Fruit fly (Drosophila melanogaster): ENCODE data around the gene CG7488.
A peak's percentile ranks its signal among the peaks of the same experiment; 100 is the strongest.

The CG7488 gene

dm6 chr3R:13015811-13016766 is 20.7 kb downstream of the CG7488 start (continued):
- no peak for TF ChIP-seq MTF-1 (GFP tag; optimal IDR thresholded peaks at IDR 0.05; ENCODE audit: borderline replicate concordance)
- TF ChIP-seq CG2116 (GFP tag; optimal IDR thresholded peaks at IDR 0.05), result no peak
- TF ChIP-seq Sox102F (GFP tag; optimal IDR thresholded peaks at IDR 0.05), result no peak
- TF ChIP-seq CG15601 (tag; optimal IDR thresholded peaks at IDR 0.05), result no peak
- peak; percentile 25 for TF ChIP-seq CG7556 (GFP tag; optimal IDR thresholded peaks at IDR 0.05)
- TF ChIP-seq Kr (GFP tag; optimal IDR thresholded peaks at IDR 0.05), result no peak
- TF ChIP-seq sc (optimal IDR thresholded peaks at IDR 0.05), result no peak
- TF ChIP-seq sc (GFP tag; optimal IDR thresholded peaks at IDR 0.05), result no peak
- TF ChIP-seq CG17186 (GFP tag; optimal IDR thresholded peaks at IDR 0.05), result no peak
- TF ChIP-seq MESR4 (GFP tag; optimal IDR thresholded peaks at IDR 0.05), result no peak
- no peak for TF ChIP-seq mld (GFP tag; IDR thresholded peaks at IDR 0.05; ENCODE audit: partially characterized antibody)
- no peak for TF ChIP-seq unc-4 (GFP tag; IDR thresholded peaks at IDR 0.05; ENCODE audit: partially characterized antibody)
- TF ChIP-seq ssp (GFP tag; IDR thresholded peaks at IDR 0.05), result no peak
- TF ChIP-seq CG6254 (GFP tag; optimal IDR thresholded peaks at IDR 0.05), result no peak
- no peak for TF ChIP-seq Myb (GFP tag; optimal IDR thresholded peaks at IDR 0.05)
- TF ChIP-seq CG17385 (GFP tag; optimal IDR thresholded peaks at IDR 0.05), result peak; percentile 1
- TF ChIP-seq CG7839 (tag; optimal IDR thresholded peaks at IDR 0.05), result no peak
- no peak for TF ChIP-seq Atf6 (GFP tag; IDR thresholded peaks at IDR 0.05)
- TF ChIP-seq az2 (GFP tag; optimal IDR thresholded peaks at IDR 0.05), result no peak
- no peak for TF ChIP-seq Trl (optimal IDR thresholded peaks at IDR 0.05)
- TF ChIP-seq Trl (GFP tag; optimal IDR thresholded peaks at IDR 0.05), result peak; percentile 12
- no peak for TF ChIP-seq CG13424 (tag; optimal IDR thresholded peaks at IDR 0.05)
- no peak for TF ChIP-seq CG8944 (GFP tag; optimal IDR thresholded peaks at IDR 0.05)
- no peak for TF ChIP-seq CG10274 (GFP tag; optimal IDR thresholded peaks at IDR 0.05)
- TF ChIP-seq ttk (GFP tag; IDR thresholded peaks at IDR 0.05), result no peak
- TF ChIP-seq pan (optimal IDR thresholded peaks at IDR 0.05), result no peak
- peak in 1 of 2 experiments; percentile 4 for TF ChIP-seq pan (GFP tag; optimal IDR thresholded peaks at IDR 0.05 in 1 of 2, IDR thresholded peaks at IDR 0.05 in 1 of 2)
- peak; percentile 57 for TF ChIP-seq lbe (GFP tag; optimal IDR thresholded peaks at IDR 0.05)
- no peak for TF ChIP-seq Lhr (GFP tag; optimal IDR thresholded peaks at IDR 0.05)
- TF ChIP-seq BEAF-32 (GFP tag; optimal IDR thresholded peaks at IDR 0.05), result no peak
- no peak for TF ChIP-seq Jarid2 (GFP tag; optimal IDR thresholded peaks at IDR 0.05)
- no peak for TF ChIP-seq pnt (GFP tag; optimal IDR thresholded peaks at IDR 0.05)
- TF ChIP-seq CG6854 (GFP tag; optimal IDR thresholded peaks at IDR 0.05), result no peak
- no peak for TF ChIP-seq CG12219 (GFP tag; optimal IDR thresholded peaks at IDR 0.05)
- no peak for TF ChIP-seq CG15696 (tag; optimal IDR thresholded peaks at IDR 0.05)
- no peak for TF ChIP-seq Max (GFP tag; optimal IDR thresholded peaks at IDR 0.05)
- no peak for TF ChIP-seq Mad (GFP tag; optimal IDR thresholded peaks at IDR 0.05)
- TF ChIP-seq CG30020 (tag; optimal IDR thresholded peaks at IDR 0.05), result no peak
- TF ChIP-seq CG6765 (GFP tag; optimal IDR thresholded peaks at IDR 0.05), result no peak
- peak; percentile 30 for TF ChIP-seq Tbp (GFP tag; optimal IDR thresholded peaks at IDR 0.05)
- TF ChIP-seq CG12155 (GFP tag; optimal IDR thresholded peaks at IDR 0.05), result peak; percentile 7
- TF ChIP-seq ab (GFP tag; optimal IDR thresholded peaks at IDR 0.05), result no peak
- no peak for TF ChIP-seq CG8388 (GFP tag; optimal IDR thresholded peaks at IDR 0.05)
- TF ChIP-seq CG3407 (GFP tag; optimal IDR thresholded peaks at IDR 0.05), result no peak
- no peak for TF ChIP-seq yki (optimal IDR thresholded peaks at IDR 0.05)
- peak; percentile 91 for TF ChIP-seq Sry-β (GFP tag; optimal IDR thresholded peaks at IDR 0.05)
- TF ChIP-seq Hsf (GFP tag; optimal IDR thresholded peaks at IDR 0.05), result no peak
- peak; percentile 68 for TF ChIP-seq nom (GFP tag; optimal IDR thresholded peaks at IDR 0.05)
- TF ChIP-seq MBD-R2 (GFP tag; IDR thresholded peaks at IDR 0.05), result no peak

All from whole organism, embryonic.